In genomic region chrV:12763291-12763995, ce11 we compare ENCODE assay signal across 3 worm cellular contexts.
TF ChIP-seq lines count a peak whose summit lies in the region.

abcf-1 (minus strand) TSS chrV:12763375.
scc-3 (plus strand) TSS chrV:12763945.

TF ChIP-seq in whole organism, L1 larva, 84 proteins besides CTCF, POLR2A, EP300 and RAD21 (continued from another document):
- TF ChIP-seq nhr-47 (tag; optimal IDR thresholded peaks at IDR 0.05; lab: Kevin White, UChicago) (peak; percentile 21), efl-1 (optimal IDR thresholded peaks at IDR 0.05; lab: Kevin White, UChicago) (peak; percentile 25 to 62), efl-1 (GFP tag; optimal IDR thresholded peaks at IDR 0.05 in 1 of 2; lab: Kevin White, UChicago) (peak; percentile 66 to 93), snu-23 (GFP tag; optimal IDR thresholded peaks at IDR 0.05; lab: Kevin White, UChicago) (no peak), fkh-8 (tag; optimal IDR thresholded peaks at IDR 0.05; lab: Kevin White, UChicago) (no peak), unc-98 (GFP tag; IDR thresholded peaks at IDR 0.05; lab: Robert Waterston, UW) (no peak), rnt-1 (tag; optimal IDR thresholded peaks at IDR 0.05; lab: Kevin White, UChicago) (peak; percentile 25), nhr-76 (tag; optimal IDR thresholded peaks at IDR 0.05; lab: Kevin White, UChicago) (no peak), unc-62 (GFP tag; optimal IDR thresholded peaks at IDR 0.05; lab: Kevin White, UChicago) (no peak), irx-1 (tag; optimal IDR thresholded peaks at IDR 0.05; lab: Kevin White, UChicago) (no peak), unc-130 (tag; optimal IDR thresholded peaks at IDR 0.05; lab: Kevin White, UChicago) (peak; percentile 6), F16B12.6 (tag; optimal IDR thresholded peaks at IDR 0.05; lab: Kevin White, UChicago) (peak; percentile 84), nhr-28 (tag; optimal IDR thresholded peaks at IDR 0.05; lab: Kevin White, UChicago) (no peak), lsy-2 (tag; optimal IDR thresholded peaks at IDR 0.05; lab: Kevin White, UChicago) (peak; percentile 86 to 98), skn-1 (tag; optimal IDR thresholded peaks at IDR 0.05; lab: Kevin White, UChicago) (peak; percentile 51), aha-1 (tag; optimal IDR thresholded peaks at IDR 0.05; lab: Kevin White, UChicago) (no peak), fkh-4 (tag; optimal IDR thresholded peaks at IDR 0.05; lab: Kevin White, UChicago; ENCODE audit: borderline replicate concordance) (no peak), jun-1 (tag; optimal IDR thresholded peaks at IDR 0.05; lab: Kevin White, UChicago) (no peak), nhr-11 (tag; optimal IDR thresholded peaks at IDR 0.05; lab: Kevin White, UChicago) (no peak), swsn-7 (tag; optimal IDR thresholded peaks at IDR 0.05; lab: Kevin White, UChicago) (peak; percentile 32), nhr-85 (tag; lab: Kevin White, UChicago) (no peak), lin-15B (tag; optimal IDR thresholded peaks at IDR 0.05; lab: Kevin White, UChicago) (no peak), nhr-20 (tag; optimal IDR thresholded peaks at IDR 0.05; lab: Kevin White, UChicago) (peak; percentile 38), vab-15 (tag; optimal IDR thresholded peaks at IDR 0.05; lab: Kevin White, UChicago) (no peak), xbp-1 (tag; optimal IDR thresholded peaks at IDR 0.05; lab: Kevin White, UChicago) (peak; percentile 40), elt-3 (tag; optimal IDR thresholded peaks at IDR 0.05; lab: Kevin White, UChicago) (peak in 1 of 6 experiments; percentile 37), elt-2 (tag; optimal IDR thresholded peaks at IDR 0.05; lab: Kevin White, UChicago) (no peak)

TF ChIP-seq in whole organism, L2 larva, 48 proteins besides CTCF, POLR2A, EP300 and RAD21 (continued from another document):
- TF ChIP-seq nhr-237 (tag; optimal IDR thresholded peaks at IDR 0.05; lab: Kevin White, UChicago) (no peak), blmp-1 (tag; optimal IDR thresholded peaks at IDR 0.05; lab: Kevin White, UChicago; ENCODE audit: insufficient read depth) (no peak), ztf-1 (GFP tag; conservative IDR thresholded peaks at IDR 0.05; lab: Robert Waterston, UW) (no peak), mdl-1 (tag; optimal IDR thresholded peaks at IDR 0.05; lab: Kevin White, UChicago) (no peak), crh-2 (tag; optimal IDR thresholded peaks at IDR 0.05; lab: Kevin White, UChicago) (peak; percentile 35), mbf-1 (tag; optimal IDR thresholded peaks at IDR 0.05; lab: Kevin White, UChicago) (no peak), lin-13 (GFP tag; optimal IDR thresholded peaks at IDR 0.05; lab: Kevin White, UChicago) (no peak)

TF ChIP-seq in whole organism, L4 larva, 104 proteins besides CTCF, POLR2A, EP300 and RAD21 (continued from another document):
- TF ChIP-seq lsy-2 (tag; optimal IDR thresholded peaks at IDR 0.05; lab: Kevin White, UChicago) (peak in 1 of 2 experiments; percentile 96), unc-39 (tag; optimal IDR thresholded peaks at IDR 0.05; lab: Kevin White, UChicago) (no peak), gei-8 (GFP tag; optimal IDR thresholded peaks at IDR 0.05; lab: Kevin White, UChicago) (no peak), zip-2 (tag; optimal IDR thresholded peaks at IDR 0.05; lab: Kevin White, UChicago) (peak; percentile 84), daf-12 (tag; optimal IDR thresholded peaks at IDR 0.05; lab: Kevin White, UChicago) (no peak), vab-7 (GFP tag; IDR thresholded peaks at IDR 0.05; lab: Robert Waterston, UW) (no peak), hmg-1.1 (GFP tag; IDR thresholded peaks at IDR 0.05; lab: Robert Waterston, UW) (no peak), nhr-25 (tag; optimal IDR thresholded peaks at IDR 0.05; lab: Kevin White, UChicago; ENCODE audit: borderline replicate concordance, insufficient read depth) (no peak), T20F7.1 (GFP tag; optimal IDR thresholded peaks at IDR 0.05; lab: Kevin White, UChicago) (peak; percentile 27), unc-130 (GFP tag; optimal IDR thresholded peaks at IDR 0.05; lab: Kevin White, UChicago) (no peak), F26F4.8 (GFP tag; conservative IDR thresholded peaks at IDR 0.05; lab: Robert Waterston, UW) (no peak), D1046.2 (GFP tag; IDR thresholded peaks at IDR 0.05; lab: Robert Waterston, UW) (no peak), tra-1 (GFP tag; IDR thresholded peaks at IDR 0.05; lab: Robert Waterston, UW) (no peak), hlh-11 (tag; optimal IDR thresholded peaks at IDR 0.05; lab: Kevin White, UChicago) (no peak), F10B5.3 (tag; optimal IDR thresholded peaks at IDR 0.05; lab: Kevin White, UChicago) (no peak), hlh-30 (tag; optimal IDR thresholded peaks at IDR 0.05; lab: Kevin White, UChicago; ENCODE audit: insufficient read depth) (peak; percentile 23), dpl-1 (GFP tag; optimal IDR thresholded peaks at IDR 0.05; lab: Kevin White, UChicago) (peak; percentile 32), mxl-3 (GFP tag; optimal IDR thresholded peaks at IDR 0.05; lab: Kevin White, UChicago) (no peak), zip-11 (GFP tag; IDR thresholded peaks at IDR 0.05; lab: Robert Waterston, UW) (no peak)
TF ChIP-seq in whole organism, L4 larva: peak in this region for 6.
